Fruit fly (Drosophila melanogaster) whole organism, embryonic: ENCODE data around the gene eIF4E6.

Experiments used
- C15 ChIP-seq: fragments of 200-800 bp; sonication (Bioruptor generic); IDR thresholded peaks from 3 replicates; pipeline ENCODE4 v1.3.6; 2022; ENCODE audit warnings: missing biosample characterization, missing genetic modification characterization
- CG10321 ChIP-seq: fragments of 200-800 bp; sonication (Bioruptor generic); IDR thresholded peaks from 2 replicates; pipeline ENCODE4 v1.3.6; 2022; ENCODE audit warnings: missing biosample characterization, missing genetic modification characterization
- CG10654 ChIP-seq: fragments of 200-800 bp; sonication (Bioruptor generic); optimal IDR thresholded peaks from 2 replicates; lab custom pipeline; 2016; ENCODE audit warnings: missing biosample characterization, missing genetic modification characterization
- CG11398 ChIP-seq: fragments of 200-800 bp; sonication (Bioruptor generic); optimal IDR thresholded peaks from 2 replicates; lab custom pipeline; 2016; ENCODE audit warnings: missing biosample characterization, missing genetic modification characterization
- CG11504 ChIP-seq: fragments of 200-800 bp; sonication (Bioruptor generic); optimal IDR thresholded peaks from 3 replicates; lab custom pipeline; 2019; ENCODE audit warnings: missing biosample characterization, mild to moderate bottlenecking, missing genetic modification characterization, moderate library complexity
- CG12104 ChIP-seq: fragments of 200-800 bp; sonication (Bioruptor generic); optimal IDR thresholded peaks from 3 replicates; lab custom pipeline; 2016; ENCODE audit warnings: missing biosample characterization, missing genetic modification characterization
- CG1233 ChIP-seq: fragments of 200-800 bp; sonication (Bioruptor generic); optimal IDR thresholded peaks from 4 replicates; lab custom pipeline; 2018; ENCODE audit warnings: missing biosample characterization, mild to moderate bottlenecking, missing genetic modification characterization
- CG15269 ChIP-seq: fragments of 200-800 bp; sonication (Bioruptor generic); optimal IDR thresholded peaks from 2 replicates; lab custom pipeline; 2018; ENCODE audit warnings: missing biosample characterization, mild to moderate bottlenecking, missing genetic modification characterization, moderate library complexity
- CG1529 ChIP-seq: fragments of 200-800 bp; sonication (Bioruptor generic); optimal IDR thresholded peaks from 3 replicates; lab custom pipeline; 2018; ENCODE audit warnings: missing biosample characterization, missing genetic modification characterization
- CG15514 ChIP-seq: fragments of 200-800 bp; sonication (Bioruptor generic); optimal IDR thresholded peaks from 3 replicates; lab custom pipeline; 2017; ENCODE audit warnings: missing biosample characterization, missing genetic modification characterization, mild to moderate bottlenecking, moderate library complexity, missing genetic modification reagents
- CG17186 ChIP-seq: fragments of 200-800 bp; sonication (Bioruptor generic); optimal IDR thresholded peaks from 3 replicates; lab custom pipeline; 2017; ENCODE audit warnings: missing biosample characterization, missing genetic modification reagents, missing genetic modification characterization
- CG17328 ChIP-seq: fragments of 200-800 bp; sonication (Bioruptor generic); IDR thresholded peaks from 2 replicates; pipeline ENCODE4 v1.3.6; 2022; ENCODE audit warnings: missing biosample characterization, missing genetic modification characterization
- CG17385 ChIP-seq: fragments of 200-800 bp; sonication (Bioruptor generic); optimal IDR thresholded peaks from 3 replicates; lab custom pipeline; 2018; ENCODE audit warnings: missing biosample characterization, mild to moderate bottlenecking, missing genetic modification characterization
- CG18599 ChIP-seq: fragments of 200-800 bp; sonication (Bioruptor generic); optimal IDR thresholded peaks from 3 replicates; lab custom pipeline; 2017; ENCODE audit warnings: missing biosample characterization, missing genetic modification characterization, mild to moderate bottlenecking, moderate library complexity, missing genetic modification reagents
- CG2120 ChIP-seq: fragments of 200-800 bp; sonication (Bioruptor generic); optimal IDR thresholded peaks from 3 replicates; lab custom pipeline; 2016; ENCODE audit warnings: missing biosample characterization, missing genetic modification characterization
- CG2678 ChIP-seq: fragments of 200-800 bp; sonication (Bioruptor generic); optimal IDR thresholded peaks from 3 replicates; lab custom pipeline; 2019; ENCODE audit warnings: missing biosample characterization, mild to moderate bottlenecking, missing genetic modification characterization, moderate library complexity
- CG2889 ChIP-seq: fragments of 200-800 bp; sonication (Bioruptor generic); IDR thresholded peaks from 3 replicates; pipeline ENCODE4 v1.3.6; 2022; ENCODE audit warnings: missing biosample characterization, missing genetic modification characterization
- CG3407 ChIP-seq: fragments of 200-800 bp; sonication (Bioruptor generic); optimal IDR thresholded peaks from 2 replicates; lab custom pipeline; 2018; ENCODE audit warnings: missing biosample characterization, mild to moderate bottlenecking, missing genetic modification characterization
- CG43689 ChIP-seq: fragments of 200-800 bp; sonication (Bioruptor generic); IDR thresholded peaks from 2 replicates; pipeline ENCODE4 v1.3.6; 2022; ENCODE audit warnings: missing biosample characterization, missing genetic modification characterization
- CG6272 ChIP-seq: fragments of 200-800 bp; sonication (Bioruptor generic); IDR thresholded peaks from 2 replicates; pipeline ENCODE4 v1.3.6; 2022; ENCODE audit warnings: missing biosample characterization, missing genetic modification characterization
- CG7556 ChIP-seq: fragments of 200-800 bp; sonication (Bioruptor generic); optimal IDR thresholded peaks from 2 replicates; lab custom pipeline; 2017; ENCODE audit warnings: missing biosample characterization, mild to moderate bottlenecking, missing genetic modification characterization
- CG7839 ChIP-seq: fragments of 200-800 bp; sonication (Bioruptor generic); optimal IDR thresholded peaks from 3 replicates; lab custom pipeline; 2018; ENCODE audit warnings: missing biosample characterization, mild to moderate bottlenecking, missing genetic modification characterization, moderate library complexity
- CG9215 ChIP-seq: fragments of 200-800 bp; sonication (Bioruptor generic); IDR thresholded peaks from 2 replicates; pipeline ENCODE4 v1.3.6; 2022; ENCODE audit warnings: missing biosample characterization, missing genetic modification characterization
- CG9437 ChIP-seq: fragments of 200-800 bp; sonication (Bioruptor generic); optimal IDR thresholded peaks from 2 replicates; lab custom pipeline; 2018; ENCODE audit warnings: missing biosample characterization, mild to moderate bottlenecking, missing genetic modification characterization
- CoRest ChIP-seq: fragments of 200-800 bp; sonication (Bioruptor generic); optimal IDR thresholded peaks from 3 replicates; lab custom pipeline; 2018; ENCODE audit warnings: missing biosample characterization, mild to moderate bottlenecking, missing genetic modification characterization, moderate library complexity
- Dfd ChIP-seq, 2 experiments: fragments of >200 bp; optimal IDR thresholded peaks; 2 replicates each; lab custom pipeline; 2017; ENCODE audit warnings: missing biosample characterization in 2 of 2, missing genetic modification characterization in 2 of 2
- E2f1 ChIP-seq: fragments of 200-800 bp; sonication (Bioruptor generic); IDR thresholded peaks from 2 replicates; pipeline ENCODE4 v1.3.6; 2022; ENCODE audit warnings: missing biosample characterization, missing genetic modification characterization
- Eip74EF ChIP-seq, 2 experiments: fragments of 200-800 bp in 1 of 2; fragments of >200 bp in 1 of 2; sonication (Bioruptor generic) in 1 of 2; optimal IDR thresholded peaks; 2 replicates each; lab custom pipeline; 2017 to 2019; ENCODE audit warnings: missing biosample characterization in 2 of 2, missing genetic modification characterization in 2 of 2, mild to moderate bottlenecking in 1 of 2, moderate library complexity in 1 of 2
- Ets65A ChIP-seq: fragments of 200-800 bp; sonication (Bioruptor generic); peaks from one replicate; lab custom pipeline; 2016; ENCODE audit warnings: missing biosample characterization, missing genetic modification characterization
- Hsf ChIP-seq: fragments of 200-800 bp; sonication (Bioruptor generic); optimal IDR thresholded peaks from 3 replicates; lab custom pipeline; 2016; ENCODE audit warnings: missing biosample characterization, missing genetic modification characterization
- NK7.1 ChIP-seq: fragments of 200-800 bp; sonication (Bioruptor generic); optimal IDR thresholded peaks from 3 replicates; lab custom pipeline; 2016; ENCODE audit warnings: missing biosample characterization, missing genetic modification characterization
- Poxn ChIP-seq: fragments of 200-800 bp; sonication (Bioruptor generic); IDR thresholded peaks from 2 replicates; pipeline ENCODE4 v1.3.6; 2022; ENCODE audit warnings: missing biosample characterization, missing genetic modification characterization
- Sin3A ChIP-seq: fragments of >200 bp; optimal IDR thresholded peaks from 2 replicates; lab custom pipeline; 2018
- Taf1 ChIP-seq: fragments of 200-800 bp; sonication (Bioruptor generic); IDR thresholded peaks from 2 replicates; pipeline ENCODE4 v1.3.6; 2022; ENCODE audit warnings: missing biosample characterization, missing genetic modification characterization
- Tbp ChIP-seq: fragments of >200 bp; optimal IDR thresholded peaks from 2 replicates; lab custom pipeline; 2018; ENCODE audit warnings: missing biosample characterization, missing genetic modification characterization
- ato ChIP-seq: fragments of 200-800 bp; sonication (Bioruptor generic); IDR thresholded peaks from 2 replicates; pipeline ENCODE4 v1.3.6; 2022; ENCODE audit warnings: missing biosample characterization, missing genetic modification characterization; ENCODE audit not compliant: partially characterized antibody
- cato ChIP-seq: fragments of 200-800 bp; sonication (Bioruptor generic); optimal IDR thresholded peaks from 2 replicates; lab custom pipeline; 2016; ENCODE audit warnings: missing biosample characterization, missing genetic modification characterization, borderline replicate concordance
- dati ChIP-seq: fragments of 200-800 bp; sonication (Bioruptor generic); IDR thresholded peaks from 2 replicates; pipeline ENCODE4 v1.3.6; 2022; ENCODE audit warnings: missing biosample characterization, missing genetic modification characterization
- fd3F ChIP-seq: fragments of 200-800 bp; sonication (Bioruptor generic); optimal IDR thresholded peaks from 2 replicates; lab custom pipeline; 2018; ENCODE audit warnings: missing biosample characterization, mild to moderate bottlenecking, missing genetic modification characterization, moderate library complexity
- gfzf ChIP-seq: fragments of 200-800 bp; sonication (Bioruptor generic); optimal IDR thresholded peaks from 2 replicates; lab custom pipeline; 2016; ENCODE audit warnings: missing biosample characterization, mild to moderate bottlenecking, missing genetic modification characterization, moderate library complexity
- grn ChIP-seq: fragments of 200-800 bp; sonication (Bioruptor generic); optimal IDR thresholded peaks from 3 replicates; lab custom pipeline; 2017; ENCODE audit warnings: missing biosample characterization, missing genetic modification characterization
- hb ChIP-seq: fragments of 200-800 bp; sonication (Bioruptor generic); IDR thresholded peaks from 3 replicates; pipeline ENCODE4 v1.3.6; 2022; ENCODE audit warnings: missing biosample characterization, missing genetic modification characterization; ENCODE audit not compliant: partially characterized antibody
- ken ChIP-seq: fragments of 200-800 bp; sonication (Bioruptor generic); IDR thresholded peaks from 3 replicates; pipeline ENCODE4 v1.3.6; 2022; ENCODE audit warnings: missing biosample characterization, missing genetic modification characterization
- lmd ChIP-seq: fragments of 200-800 bp; sonication (Bioruptor generic); IDR thresholded peaks from 2 replicates; pipeline ENCODE4 v1.3.6; 2022; ENCODE audit warnings: missing biosample characterization, missing genetic modification characterization
- rib ChIP-seq: fragments of 200-800 bp; sonication (Bioruptor generic); IDR thresholded peaks from 2 replicates; pipeline ENCODE4 v1.3.6; 2022; ENCODE audit warnings: missing biosample characterization, missing genetic modification characterization
- row ChIP-seq: fragments of 200-800 bp; sonication (Bioruptor generic); IDR thresholded peaks from 3 replicates; pipeline ENCODE4 v1.3.6; 2022; ENCODE audit warnings: missing biosample characterization, missing genetic modification characterization
- sisA ChIP-seq: fragments of 200-800 bp; sonication (Bioruptor generic); IDR thresholded peaks from 2 replicates; pipeline ENCODE4 v1.3.6; 2022; ENCODE audit warnings: missing biosample characterization, missing genetic modification characterization
- so ChIP-seq: fragments of 200-800 bp; sonication (Bioruptor generic); IDR thresholded peaks from 3 replicates; pipeline ENCODE4 v1.3.6; 2022; ENCODE audit warnings: missing biosample characterization, missing genetic modification characterization
- stc ChIP-seq: fragments of 200-800 bp; sonication (Bioruptor generic); IDR thresholded peaks from 2 replicates; pipeline ENCODE4 v1.3.6; 2022; ENCODE audit warnings: missing biosample characterization, missing genetic modification characterization
- tio ChIP-seq: fragments of 200-800 bp; sonication (Bioruptor generic); optimal IDR thresholded peaks from 2 replicates; lab custom pipeline; 2017; ENCODE audit warnings: missing biosample characterization, missing genetic modification characterization, inconsistent platforms
- wdn ChIP-seq: fragments of 200-800 bp; sonication (Bioruptor generic); IDR thresholded peaks from 2 replicates; pipeline ENCODE4 v1.3.6; 2022; ENCODE audit warnings: missing biosample characterization, missing genetic modification characterization

Gene eIF4E6

dm6 chr3R:29038960-29039581 is 12.1 kb upstream of the eIF4E6 start, which contains the start of the genes Slu7 and Pkc98E (continued):
- TF ChIP-seq CG9437 (GFP tag; lab: Kevin White, UChicago) (no peak), CG10321 (GFP tag; lab: Robert Waterston, UW) (0 out of 2 replicates have a peak, but pooled peaks have one; percentile 25), rib (GFP tag; lab: Robert Waterston, UW) (peak; percentile 74; the same call in 1 of the 2 replicates), Taf1 (GFP tag; lab: Robert Waterston, UW) (no peak), CG15514 (peak; percentile 72), dati (GFP tag; lab: Robert Waterston, UW) (no peak), CG10654 (GFP tag; lab: Kevin White, UChicago) (peak; percentile 52), wdn (GFP tag; lab: Robert Waterston, UW) (peak; percentile 52; the same call in 1 of the 2 replicates), CG12104 (peak; percentile 9), sisA (peak; percentile 60), CG9215 (peak; percentile 65), grn (GFP tag; lab: Kevin White, UChicago) (peak; percentile 44), CG17385 (peak; percentile 58), stc (no peak), CG11398 (GFP tag; lab: Kevin White, UChicago) (peak; percentile 17), CG1529 (no peak), NK7.1 (GFP tag; lab: Kevin White, UChicago) (no peak), so (GFP tag; lab: Robert Waterston, UW) (no peak), tio (GFP tag; lab: Kevin White, UChicago) (no peak), CG11504 (tag; lab: Kevin White, UChicago) (peak; percentile 42), cato (no peak), CG17186 (GFP tag; lab: Kevin White, UChicago) (no peak), CG1233 (GFP tag; lab: Kevin White, UChicago) (no peak), CG17328 (GFP tag; lab: Robert Waterston, UW) (peak; percentile 58), Dfd (GFP tag; optimal IDR thresholded peaks at IDR 0.05; lab: Kevin White, UChicago) (no peak), ato (GFP tag; lab: Robert Waterston, UW) (peak; percentile 82), lmd (peak; percentile 63; the same call in 1 of the 2 replicates), Tbp (GFP tag; lab: Kevin White, UChicago) (no peak), CG7839 (peak; percentile 31), Hsf (GFP tag; lab: Kevin White, UChicago) (peak; percentile 70), CG43689 (GFP tag; lab: Robert Waterston, UW) (no peak), Sin3A (lab: Kevin White, UChicago) (peak; percentile 86), CG2120 (GFP tag; lab: Kevin White, UChicago) (peak; percentile 86), CG3407 (GFP tag; lab: Kevin White, UChicago) (no peak), Eip74EF (GFP tag; optimal IDR thresholded peaks at IDR 0.05; lab: Kevin White, UChicago) (no peak), C15 (GFP tag; lab: Robert Waterston, UW) (no peak), CG18599 (GFP tag; lab: Kevin White, UChicago) (peak; percentile 68), ken (GFP tag; lab: Robert Waterston, UW) (peak; percentile 82; the same call in 2 of the 3 replicates), CG15269 (tag; lab: Kevin White, UChicago) (peak; percentile 46), fd3F (GFP tag; lab: Kevin White, UChicago) (peak; percentile 28), CoRest (tag; lab: Kevin White, UChicago) (no peak), Ets65A (GFP tag; lab: Kevin White, UChicago) (peak; percentile 98), CG7556 (peak; percentile 13), hb (GFP tag; lab: Robert Waterston, UW) (peak; percentile 88), CG2889 (peak; percentile 53; the same call in 1 of the 3 replicates), row (GFP tag; lab: Robert Waterston, UW) (peak; percentile 55), E2f1 (0 out of 2 replicates have a peak, but pooled peaks have one; percentile 18), CG2678 (peak; percentile 39), CG6272 (GFP tag; lab: Robert Waterston, UW) (peak; percentile 66), gfzf (GFP tag; lab: Kevin White, UChicago) (no peak), Poxn (GFP tag; lab: Robert Waterston, UW) (no peak)
